Fruit fly (Drosophila melanogaster): ENCODE data around the gene CG11247.

- no peak for TF ChIP-seq E2f2 (GFP tag; IDR thresholded peaks at IDR 0.05)
- no peak for TF ChIP-seq CG3838 (GFP tag; optimal IDR thresholded peaks at IDR 0.05)
- TF ChIP-seq CG10462 (GFP tag; optimal IDR thresholded peaks at IDR 0.05) = no peak
- no peak for TF ChIP-seq CG8944 (GFP tag; optimal IDR thresholded peaks at IDR 0.05)
- TF ChIP-seq CG32532 (GFP tag; IDR thresholded peaks at IDR 0.05) = no peak
- TF ChIP-seq CG31441 (GFP tag; IDR thresholded peaks at IDR 0.05) = no peak
- no peak for TF ChIP-seq CG17359 (tag; optimal IDR thresholded peaks at IDR 0.05)
Measured at dm6 chr3L:21741234-21741633, 12.6 kb upstream of the CG11247 start, which contains the start of gene CG14572.
